Worm (Caenorhabditis elegans) whole organism, early embryonic: ENCODE results near the gene ckb-2.

ENCODE experiments used
- B0310.2 ChIP-seq: sonication (generic microtip); optimal IDR thresholded peaks from 2 replicates; lab custom pipeline; 2016; ENCODE audit warnings: mild to moderate bottlenecking, missing genetic modification characterization, missing compliant biosample characterization
- F13C5.2 ChIP-seq: sonication (generic microtip); optimal IDR thresholded peaks from 2 replicates; lab custom pipeline; 2017; ENCODE audit warnings: mild to moderate bottlenecking, missing genetic modification characterization, inconsistent platforms, missing compliant biosample characterization
- aly-1 ChIP-seq: sonication (generic microtip); optimal IDR thresholded peaks from 2 replicates; lab custom pipeline; 2016; ENCODE audit warnings: missing genetic modification characterization, missing compliant biosample characterization
- ama-1 ChIP-seq: fragments of 150-350 bp; optimal IDR thresholded peaks from 2 replicates; lab custom pipeline; 2014
- ceh-13 ChIP-seq: fragments of 200-800 bp; sonication (Bioruptor generic); optimal IDR thresholded peaks from 2 replicates; lab custom pipeline; 2018; ENCODE audit warnings: mild to moderate bottlenecking, missing genetic modification characterization, missing compliant biosample characterization
- ceh-36 ChIP-seq: sonication (generic microtip); optimal IDR thresholded peaks from 2 replicates; lab custom pipeline; 2016; ENCODE audit warnings: missing genetic modification characterization, inconsistent platforms, missing compliant biosample characterization
- ets-7 ChIP-seq: sonication (generic microtip); optimal IDR thresholded peaks from 2 replicates; lab custom pipeline; 2016; ENCODE audit warnings: missing genotype, missing genetic modification characterization, missing compliant biosample characterization
- flt-1 ChIP-seq: fragments of 200-800 bp; sonication (Bioruptor generic); IDR thresholded peaks from 2 replicates; pipeline ENCODE4 v1.3.6; 2022; ENCODE audit warnings: missing genetic modification characterization, missing compliant biosample characterization
- hmbx-1 ChIP-seq: sonication (generic microtip); optimal IDR thresholded peaks from 2 replicates; lab custom pipeline; 2016; ENCODE audit warnings: mild to moderate bottlenecking, missing genetic modification characterization, missing compliant biosample characterization
- hmg-4 ChIP-seq: fragments of 200-800 bp; sonication (Bioruptor generic); optimal IDR thresholded peaks from 2 replicates; lab custom pipeline; 2018; ENCODE audit warnings: mild to moderate bottlenecking, missing genetic modification characterization, missing compliant biosample characterization
- hnd-1 ChIP-seq: sonication (generic microtip); optimal IDR thresholded peaks from 2 replicates; lab custom pipeline; 2016; ENCODE audit warnings: missing genetic modification characterization, missing compliant biosample characterization
- pes-1 ChIP-seq: fragments of 200-800 bp; sonication (Bioruptor generic); IDR thresholded peaks from 2 replicates; pipeline ENCODE4 v1.3.6; 2022; ENCODE audit warnings: missing genetic modification reagents, missing genetic modification characterization, missing compliant biosample characterization
- scrt-1 ChIP-seq: fragments of 200-800 bp; sonication (Bioruptor generic); IDR thresholded peaks from 2 replicates; pipeline ENCODE4 v1.3.6; 2022; ENCODE audit warnings: missing genetic modification characterization, missing compliant biosample characterization
- sea-1 ChIP-seq: fragments of 200-800 bp; sonication (Bioruptor generic); conservative IDR thresholded peaks from 2 replicates; pipeline ENCODE4 v1.3.6; 2022; ENCODE audit warnings: missing genetic modification characterization, missing compliant biosample characterization
- tbx-11 ChIP-seq: fragments of 200-800 bp; sonication (Bioruptor generic); IDR thresholded peaks from 2 replicates; pipeline ENCODE4 v1.3.6; 2022; ENCODE audit warnings: missing genetic modification characterization, missing compliant biosample characterization
- tbx-37 ChIP-seq: fragments of 200-800 bp; sonication (Bioruptor generic); conservative IDR thresholded peaks from 2 replicates; pipeline ENCODE4 v1.3.6; 2022; ENCODE audit warnings: missing genetic modification reagents, missing genetic modification characterization, missing compliant biosample characterization
- tra-4 ChIP-seq: sonication (generic microtip); optimal IDR thresholded peaks from 2 replicates; lab custom pipeline; 2017; ENCODE audit warnings: missing genetic modification characterization, missing compliant biosample characterization

The ckb-2 gene

DNA sequence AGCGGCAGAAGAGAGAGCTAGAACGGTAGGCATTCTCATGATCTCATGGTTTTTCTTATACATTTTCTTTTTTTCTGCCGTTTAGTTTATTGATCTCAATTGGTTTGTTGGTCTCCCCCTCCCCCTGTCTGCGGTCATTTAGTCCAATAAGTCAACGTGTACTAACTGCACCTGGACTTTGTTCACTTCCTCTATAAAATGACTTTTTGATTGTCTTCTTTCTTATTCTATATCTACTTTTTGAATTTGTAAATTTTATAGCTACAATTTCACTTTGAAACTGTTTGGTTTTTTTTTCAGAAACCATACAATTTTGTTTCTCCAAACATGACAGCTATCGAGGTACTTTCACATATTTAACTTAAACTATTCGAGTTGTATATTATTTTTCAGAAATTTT, at the start of gene ckb-2:
Gene ckb-2 (plus strand): TSS at position 301 of the 400 bp plus-strand sequence.
- no peak for TF ChIP-seq pes-1 (GFP tag; lab: Robert Waterston, UW)
- no peak for TF ChIP-seq tbx-11 (GFP tag; lab: Robert Waterston, UW)
- TF ChIP-seq tra-4 (tag; lab: Kevin White, UChicago) = no peak
- no peak for TF ChIP-seq hmg-4 (GFP tag; lab: Kevin White, UChicago)
- TF ChIP-seq ceh-13 = no peak
- TF ChIP-seq B0310.2 = no peak
- no peak for TF ChIP-seq aly-1 (tag; lab: Kevin White, UChicago)
- no peak for TF ChIP-seq tbx-37 (GFP tag; lab: Robert Waterston, UW)
- TF ChIP-seq sea-1 (GFP tag; lab: Robert Waterston, UW) = no peak

DNA sequence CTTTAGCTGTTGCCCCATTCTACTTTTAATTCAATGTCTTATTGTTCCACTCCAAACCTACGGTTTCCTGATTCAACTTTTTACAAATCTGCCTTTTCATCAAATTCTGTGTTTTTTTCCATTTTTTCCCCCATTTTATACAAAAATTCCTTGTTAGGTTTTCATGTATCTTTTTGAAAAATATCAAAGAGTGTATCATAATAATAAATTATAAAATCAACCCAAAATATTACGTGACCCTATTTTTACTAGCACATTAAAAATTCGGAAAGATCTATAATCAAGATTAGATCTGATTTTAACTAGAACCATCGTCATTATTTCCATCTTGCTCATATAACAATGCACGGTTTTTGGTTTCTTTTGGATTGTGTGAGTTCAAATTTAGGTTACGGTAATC, 47.6 kb upstream of the ckb-2 start, which contains the start of gene H38K22.6:
Gene H38K22.6 (plus strand): TSS at position 301 of the 400 bp plus-strand sequence.
- TF ChIP-seq flt-1 (GFP tag; lab: Robert Waterston, UW) (no peak), tbx-11 (GFP tag; lab: Robert Waterston, UW) (no peak), ets-7 (no peak), hnd-1 (tag; lab: Kevin White, UChicago) (no peak), F13C5.2 (no peak), ceh-36 (tag; lab: Kevin White, UChicago) (no peak), hmg-4 (GFP tag; lab: Kevin White, UChicago) (no peak), scrt-1 (GFP tag; lab: Robert Waterston, UW) (no peak), pes-1 (GFP tag; lab: Robert Waterston, UW) (no peak), aly-1 (tag; lab: Kevin White, UChicago) (no peak), B0310.2 (no peak), tra-4 (tag; lab: Kevin White, UChicago) (no peak), hmbx-1 (no peak)

DNA sequence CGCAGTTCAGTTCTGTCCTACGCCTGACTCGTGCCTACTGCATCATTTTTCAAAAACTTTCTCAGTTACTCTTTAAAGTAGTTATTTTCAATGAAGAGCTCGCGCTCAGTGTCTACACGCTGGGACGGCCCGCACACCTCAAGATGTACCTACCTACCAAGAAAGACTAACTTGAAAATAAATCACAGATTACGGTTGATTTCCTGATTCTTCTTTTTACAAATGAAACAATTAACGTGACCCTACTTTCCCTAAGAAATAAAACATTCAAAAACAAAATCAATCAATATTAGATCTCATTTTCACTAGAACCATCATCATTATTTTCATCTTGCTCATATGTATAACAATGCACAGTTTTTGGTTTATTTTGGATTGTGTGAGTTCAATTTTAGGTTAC, 46.4 kb upstream of the ckb-2 start, which contains the start of gene H38K22.7:
Gene H38K22.7 (plus strand): TSS at position 301 of the 400 bp plus-strand sequence.
- no peak for TF ChIP-seq pes-1 (GFP tag; lab: Robert Waterston, UW)
- TF ChIP-seq hmg-4 (GFP tag; lab: Kevin White, UChicago) = no peak
- TF ChIP-seq scrt-1 (GFP tag; lab: Robert Waterston, UW) = no peak
- no peak for TF ChIP-seq ama-1 (lab: Kevin White, UChicago)
- TF ChIP-seq hmbx-1 = no peak
- no peak for TF ChIP-seq sea-1 (GFP tag; lab: Robert Waterston, UW)
- no peak for TF ChIP-seq B0310.2
- TF ChIP-seq ceh-13 = no peak
- TF ChIP-seq F13C5.2 = no peak
- no peak for TF ChIP-seq tbx-11 (GFP tag; lab: Robert Waterston, UW)
- TF ChIP-seq ceh-36 (tag; lab: Kevin White, UChicago) = no peak
- no peak for TF ChIP-seq aly-1 (tag; lab: Kevin White, UChicago)

DNA sequence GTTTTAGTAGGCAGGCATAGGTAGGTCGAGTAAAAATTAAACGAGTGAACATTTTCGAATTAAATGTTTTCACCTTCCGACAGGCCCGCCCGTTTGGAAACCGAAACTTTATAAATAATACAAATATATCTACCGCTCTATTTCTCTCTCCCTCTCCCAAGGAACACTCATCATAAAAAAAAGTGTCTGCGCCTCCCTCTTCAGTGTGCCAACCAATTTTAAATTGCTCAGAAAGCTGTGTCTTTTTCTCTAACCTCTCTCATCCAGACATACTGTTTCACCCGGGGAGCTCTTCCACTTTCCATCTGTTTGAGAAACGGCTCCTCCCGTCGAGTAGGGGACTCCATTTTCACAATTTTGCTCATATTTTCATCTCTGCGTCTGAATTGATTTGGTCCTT, 44.6 kb upstream of the ckb-2 start:
- TF ChIP-seq hmg-4 (GFP tag; lab: Kevin White, UChicago) = no peak
- no peak for TF ChIP-seq tbx-11 (GFP tag; lab: Robert Waterston, UW)
- no peak for TF ChIP-seq sea-1 (GFP tag; lab: Robert Waterston, UW)
- no peak for TF ChIP-seq F13C5.2
- TF ChIP-seq hmbx-1 = no peak
- no peak for TF ChIP-seq ceh-13
- TF ChIP-seq ceh-36 (tag; lab: Kevin White, UChicago) = no peak
- TF ChIP-seq flt-1 (GFP tag; lab: Robert Waterston, UW) = no peak
- no peak for TF ChIP-seq ets-7

DNA sequence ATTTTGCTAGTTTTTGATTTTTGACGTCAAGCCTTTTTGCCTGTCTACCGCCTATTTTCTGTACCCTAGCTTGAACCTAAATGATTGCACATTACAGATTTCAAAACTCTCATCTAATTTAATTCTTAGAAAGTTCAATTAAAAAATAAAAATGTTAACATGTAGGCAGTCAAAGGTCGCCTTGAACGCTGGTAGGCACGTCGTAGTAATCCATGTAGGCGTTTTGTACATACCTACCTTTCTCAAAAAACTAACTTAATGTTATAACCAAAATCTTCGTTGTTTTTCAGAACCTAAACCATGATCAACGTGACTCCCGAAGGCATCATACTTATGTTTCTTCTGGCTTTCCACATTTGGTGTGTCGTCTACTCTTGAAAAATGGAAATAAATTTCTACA, 43.9 kb upstream of the ckb-2 start, which contains the start of gene H38K22.9:
Gene H38K22.9 (plus strand): TSS at position 301 of the 400 bp plus-strand sequence.
- no peak for TF ChIP-seq ama-1 (lab: Kevin White, UChicago)
- TF ChIP-seq sea-1 (GFP tag; lab: Robert Waterston, UW) = no peak
- TF ChIP-seq hmbx-1 = no peak
- TF ChIP-seq scrt-1 (GFP tag; lab: Robert Waterston, UW) = no peak
- no peak for TF ChIP-seq B0310.2
- no peak for TF ChIP-seq pes-1 (GFP tag; lab: Robert Waterston, UW)
- TF ChIP-seq ceh-36 (tag; lab: Kevin White, UChicago) = no peak

DNA sequence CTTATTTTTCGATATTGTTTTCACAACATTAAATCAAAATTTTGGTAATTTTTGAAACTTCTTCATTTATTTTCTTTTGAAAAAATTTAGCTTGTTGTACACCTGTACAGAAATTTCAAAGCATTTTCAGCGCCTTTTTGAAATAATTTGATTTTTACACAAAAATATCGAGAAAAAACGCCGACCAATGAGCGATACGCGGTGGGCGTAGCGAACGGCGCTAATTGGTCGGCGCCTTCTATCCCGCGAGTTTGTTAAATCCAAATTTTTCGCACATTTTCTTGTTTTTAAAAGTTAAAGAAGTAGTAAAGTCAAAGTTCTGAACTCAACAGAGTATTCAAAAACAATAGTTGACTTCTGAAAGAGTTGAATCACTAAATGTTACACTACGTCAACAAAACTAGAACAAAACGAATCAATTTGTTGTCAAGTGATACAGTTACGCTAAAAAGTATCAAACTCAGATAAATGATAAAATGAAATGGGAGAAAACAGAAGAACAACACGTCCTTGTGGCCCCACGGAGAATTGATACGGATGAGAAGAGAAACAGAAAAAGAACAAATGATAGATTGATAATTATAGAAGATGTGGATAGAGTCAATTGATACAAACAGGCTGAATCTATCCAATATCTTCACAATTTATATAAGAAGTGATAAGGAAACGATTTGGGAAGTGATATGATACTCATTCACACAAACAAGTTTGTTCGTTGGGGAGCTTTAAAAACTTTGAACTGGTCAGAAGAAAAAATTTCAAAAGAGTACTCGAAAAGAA, 39.4 kb upstream of the ckb-2 start:
- TF ChIP-seq hmbx-1 (no peak), ceh-36 (tag; lab: Kevin White, UChicago) (no peak), sea-1 (GFP tag; lab: Robert Waterston, UW) (no peak), tbx-37 (GFP tag; lab: Robert Waterston, UW) (no peak), ceh-13 (no peak), pes-1 (GFP tag; lab: Robert Waterston, UW) (no peak), scrt-1 (GFP tag; lab: Robert Waterston, UW) (no peak), hmg-4 (GFP tag; lab: Kevin White, UChicago) (no peak), F13C5.2 (no peak), flt-1 (GFP tag; lab: Robert Waterston, UW) (no peak), tra-4 (tag; lab: Kevin White, UChicago) (no peak), ets-7 (no peak), B0310.2 (no peak), aly-1 (tag; lab: Kevin White, UChicago) (no peak), ama-1 (lab: Kevin White, UChicago) (no peak), tbx-11 (GFP tag; lab: Robert Waterston, UW) (no peak)

DNA sequence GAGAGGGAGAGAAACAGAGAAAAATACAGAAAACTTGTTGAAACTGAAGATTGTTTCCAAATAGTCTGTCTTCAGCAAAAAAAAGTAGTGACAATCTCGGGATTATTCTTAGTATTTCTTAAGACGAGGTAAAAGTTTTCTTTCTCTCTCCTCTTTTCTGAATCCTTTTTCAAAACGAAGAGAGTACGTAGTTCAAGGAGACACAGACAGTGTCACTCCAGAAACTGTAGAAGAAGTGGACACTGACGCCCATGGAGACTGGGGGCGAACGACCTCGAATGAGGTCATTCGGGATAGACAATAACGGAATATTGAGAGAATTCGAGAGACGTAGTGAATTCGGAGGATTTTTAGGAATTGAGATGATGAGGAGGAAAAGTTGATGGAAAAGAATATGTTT, 36.8 kb upstream of the ckb-2 start, which contains the start of gene gly-6:
Gene gly-6 (minus strand): TSS at position 245 of the 400 bp plus-strand sequence.
- TF ChIP-seq B0310.2 (no peak), tra-4 (tag; lab: Kevin White, UChicago) (no peak), hnd-1 (tag; lab: Kevin White, UChicago) (no peak), ets-7 (no peak), tbx-11 (GFP tag; lab: Robert Waterston, UW) (no peak)
